Fruit fly (Drosophila melanogaster) whole organism, adult: Measurements from ENCODE around the gene CG9154.
A peak's percentile ranks its signal among the peaks of the same experiment; 100 is the strongest.

Source experiments
- CG11617 ChIP-seq: fragments of 200-800 bp; sonication (Bioruptor generic); optimal IDR thresholded peaks from 2 replicates; lab custom pipeline; 2017; ENCODE audit warnings: mild to moderate bottlenecking, missing biosample characterization, missing genetic modification reagents, missing genetic modification characterization
- CG12768 ChIP-seq: fragments of 200-800 bp; sonication (Bioruptor generic); optimal IDR thresholded peaks from 2 replicates; lab custom pipeline; 2017; ENCODE audit warnings: missing biosample characterization, missing genetic modification characterization, mild to moderate bottlenecking, moderate library complexity, missing genetic modification reagents
- CG14711 ChIP-seq: fragments of 200-800 bp; sonication (Bioruptor generic); optimal IDR thresholded peaks from 2 replicates; lab custom pipeline; 2018; ENCODE audit warnings: missing biosample characterization, mild to moderate bottlenecking, missing genetic modification characterization, moderate library complexity
- CG1620 ChIP-seq: fragments of 200-800 bp; sonication (Bioruptor generic); optimal IDR thresholded peaks from 2 replicates; lab custom pipeline; 2016; ENCODE audit warnings: missing biosample characterization, missing genetic modification characterization
- CG33017 ChIP-seq: fragments of 200-800 bp; sonication (Bioruptor generic); optimal IDR thresholded peaks from 2 replicates; lab custom pipeline; 2018; ENCODE audit warnings: missing biosample characterization, mild to moderate bottlenecking, missing genetic modification characterization, moderate library complexity
- CG5204 ChIP-seq: fragments of 200-800 bp; sonication (Bioruptor generic); optimal IDR thresholded peaks from 2 replicates; lab custom pipeline; 2016; ENCODE audit warnings: missing biosample characterization, missing genetic modification characterization
- CG7045 ChIP-seq: fragments of 200-800 bp; sonication (Bioruptor generic); optimal IDR thresholded peaks from 2 replicates; lab custom pipeline; 2017; ENCODE audit warnings: missing biosample characterization, mild to moderate bottlenecking, missing genetic modification characterization
- CG7101 ChIP-seq: fragments of 200-800 bp; sonication (Bioruptor generic); optimal IDR thresholded peaks from 2 replicates; lab custom pipeline; 2018; ENCODE audit warnings: missing biosample characterization, mild to moderate bottlenecking, missing genetic modification characterization, moderate library complexity
- Clk ChIP-seq: fragments of 200-800 bp; sonication (Bioruptor generic); optimal IDR thresholded peaks from 2 replicates; lab custom pipeline; 2017; ENCODE audit warnings: missing biosample characterization, missing genetic modification characterization
- Crg-1 ChIP-seq: fragments of 200-800 bp; sonication (Bioruptor generic); optimal IDR thresholded peaks from 2 replicates; lab custom pipeline; 2016; ENCODE audit warnings: missing biosample characterization, missing genetic modification characterization
- Hr96 ChIP-seq: fragments of 200-800 bp; sonication (Bioruptor generic); optimal IDR thresholded peaks from 2 replicates; lab custom pipeline; 2016; ENCODE audit warnings: missing biosample characterization, missing genetic modification characterization
- Mnt ChIP-seq: fragments of 200-800 bp; sonication (Bioruptor generic); optimal IDR thresholded peaks from 2 replicates; lab custom pipeline; 2016; ENCODE audit warnings: missing biosample characterization, mild to moderate bottlenecking, missing genetic modification characterization
- bab1 ChIP-seq: fragments of 200-800 bp; sonication (Bioruptor generic); optimal IDR thresholded peaks from 3 replicates; lab custom pipeline; 2019; ENCODE audit warnings: missing biosample characterization, mild to moderate bottlenecking, missing genetic modification characterization, moderate library complexity
- cic ChIP-seq: fragments of 200-800 bp; sonication (Bioruptor generic); optimal IDR thresholded peaks from 2 replicates; lab custom pipeline; 2017; ENCODE audit warnings: missing biosample characterization, mild to moderate bottlenecking, missing genetic modification characterization, moderate library complexity
- cnc ChIP-seq, 2 experiments: fragments of >200 bp; optimal IDR thresholded peaks; 2 replicates each; lab custom pipeline; 2017
- kay ChIP-seq: fragments of 200-800 bp; sonication (Bioruptor generic); peaks from one replicate; lab custom pipeline; 2016; ENCODE audit warnings: missing biosample characterization, missing genetic modification characterization, borderline replicate concordance
- ovo ChIP-seq: fragments of 200-800 bp; sonication (Bioruptor generic); optimal IDR thresholded peaks from 2 replicates; lab custom pipeline; 2016; ENCODE audit warnings: missing biosample characterization, missing genetic modification characterization
- pad ChIP-seq: fragments of 200-800 bp; sonication (Bioruptor generic); optimal IDR thresholded peaks from 3 replicates; lab custom pipeline; 2017; ENCODE audit warnings: missing biosample characterization, missing genetic modification characterization, mild to moderate bottlenecking, moderate library complexity, missing genetic modification reagents
- tj ChIP-seq: fragments of 200-800 bp; sonication (Bioruptor generic); optimal IDR thresholded peaks from 3 replicates; lab custom pipeline; 2017; ENCODE audit warnings: missing biosample characterization, mild to moderate bottlenecking, missing genetic modification characterization, moderate library complexity
- toe ChIP-seq: fragments of 200-800 bp; sonication (Bioruptor generic); optimal IDR thresholded peaks from 2 replicates; lab custom pipeline; 2016; ENCODE audit warnings: missing biosample characterization, missing genetic modification characterization

CG9154 gene

DNA sequence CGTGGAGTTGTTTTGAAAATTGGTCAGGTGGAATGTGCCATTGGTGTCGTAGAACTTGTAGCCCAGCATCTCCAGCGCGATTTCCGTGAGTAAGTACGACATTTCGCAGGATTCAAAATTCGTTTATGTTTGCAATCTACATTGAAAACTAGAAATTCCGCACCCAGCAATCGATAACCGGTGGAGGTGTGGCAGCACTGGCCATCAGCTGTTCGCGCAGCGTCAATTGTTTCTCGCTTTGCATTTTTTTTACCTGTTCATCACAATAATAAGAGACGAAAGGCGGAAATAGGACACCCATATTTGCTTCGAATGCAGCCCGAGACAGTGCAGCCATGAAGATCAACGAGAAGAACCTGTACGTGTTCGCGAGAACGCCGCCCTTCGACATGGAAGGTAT lies 21.9 kb downstream of the CG9154 start, which contains the start of the genes CG34179 and slmo:
CG34179 (minus strand) TSS at position 165 of the 400 bp plus-strand sequence.
slmo (minus strand) TSS at position 165 of the 400 bp plus-strand sequence.
- TF ChIP-seq CG12768 (GFP tag; lab: Kevin White, UChicago) (no peak), CG14711 (tag; lab: Kevin White, UChicago) (no peak), tj (GFP tag; lab: Kevin White, UChicago) (peak; percentile 84), kay (GFP tag; lab: Kevin White, UChicago) (no peak)

- TF ChIP-seq CG1620 (GFP tag; lab: Kevin White, UChicago) (peak; percentile 17), CG7101 (tag; lab: Kevin White, UChicago) (peak; percentile 54), kay (GFP tag; lab: Kevin White, UChicago) (no peak), ovo (peak; percentile 43), CG7045 (GFP tag; lab: Kevin White, UChicago) (no peak), Mnt (peak; percentile 91), toe (GFP tag; lab: Kevin White, UChicago) (no peak), CG12768 (GFP tag; lab: Kevin White, UChicago) (peak; percentile 32), Hr96 (peak; percentile 3), Crg-1 (GFP tag; lab: Kevin White, UChicago) (no peak), CG33017 (no peak), Clk (GFP tag; lab: Kevin White, UChicago) (no peak), cnc (optimal IDR thresholded peaks at IDR 0.05; lab: Kevin White, UChicago) (no peak), bab1 (peak; percentile 72), CG14711 (tag; lab: Kevin White, UChicago) (peak; percentile 20), cic (GFP tag; lab: Kevin White, UChicago) (peak; percentile 2), tj (GFP tag; lab: Kevin White, UChicago) (peak; percentile 25), CG11617 (GFP tag; lab: Kevin White, UChicago) (peak; percentile 35), CG5204 (no peak), pad (GFP tag; lab: Kevin White, UChicago) (peak; percentile 44)
Observed at dm6 chr2L:6047528-6048160, 22.8 kb downstream of the CG9154 start, which contains the start of gene IPIP. TSS of gene IPIP (plus strand) at chr2L:6048002.

DNA sequence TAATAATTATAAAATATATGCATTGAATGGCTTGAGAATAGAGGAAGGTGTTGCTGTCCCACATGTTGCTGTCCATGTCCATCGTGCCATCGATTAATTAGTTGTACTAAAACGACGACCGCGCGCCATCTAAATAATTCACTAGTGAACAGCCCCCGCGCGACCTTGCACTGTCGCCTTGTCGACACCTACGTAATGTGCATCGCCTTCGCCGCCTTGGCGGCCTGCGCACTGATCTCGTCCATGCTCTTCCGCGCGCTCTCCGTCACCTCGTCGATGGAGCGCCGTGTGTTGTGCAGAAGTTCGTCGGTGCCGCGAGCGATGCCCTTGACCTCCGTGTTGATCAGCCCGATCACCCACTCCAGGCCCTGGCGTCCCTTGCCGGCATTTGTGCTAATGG lies 23.6 kb downstream of the CG9154 start:
- TF ChIP-seq CG33017 (no peak), Mnt (no peak), tj (GFP tag; lab: Kevin White, UChicago) (no peak), cnc (optimal IDR thresholded peaks at IDR 0.05; lab: Kevin White, UChicago) (no peak), CG5204 (no peak), CG7101 (tag; lab: Kevin White, UChicago) (no peak), kay (GFP tag; lab: Kevin White, UChicago) (no peak), CG12768 (GFP tag; lab: Kevin White, UChicago) (no peak), pad (GFP tag; lab: Kevin White, UChicago) (no peak), cic (GFP tag; lab: Kevin White, UChicago) (no peak), Hr96 (no peak), bab1 (no peak), CG1620 (GFP tag; lab: Kevin White, UChicago) (no peak), CG11617 (GFP tag; lab: Kevin White, UChicago) (no peak), toe (GFP tag; lab: Kevin White, UChicago) (no peak), Clk (GFP tag; lab: Kevin White, UChicago) (no peak)

DNA sequence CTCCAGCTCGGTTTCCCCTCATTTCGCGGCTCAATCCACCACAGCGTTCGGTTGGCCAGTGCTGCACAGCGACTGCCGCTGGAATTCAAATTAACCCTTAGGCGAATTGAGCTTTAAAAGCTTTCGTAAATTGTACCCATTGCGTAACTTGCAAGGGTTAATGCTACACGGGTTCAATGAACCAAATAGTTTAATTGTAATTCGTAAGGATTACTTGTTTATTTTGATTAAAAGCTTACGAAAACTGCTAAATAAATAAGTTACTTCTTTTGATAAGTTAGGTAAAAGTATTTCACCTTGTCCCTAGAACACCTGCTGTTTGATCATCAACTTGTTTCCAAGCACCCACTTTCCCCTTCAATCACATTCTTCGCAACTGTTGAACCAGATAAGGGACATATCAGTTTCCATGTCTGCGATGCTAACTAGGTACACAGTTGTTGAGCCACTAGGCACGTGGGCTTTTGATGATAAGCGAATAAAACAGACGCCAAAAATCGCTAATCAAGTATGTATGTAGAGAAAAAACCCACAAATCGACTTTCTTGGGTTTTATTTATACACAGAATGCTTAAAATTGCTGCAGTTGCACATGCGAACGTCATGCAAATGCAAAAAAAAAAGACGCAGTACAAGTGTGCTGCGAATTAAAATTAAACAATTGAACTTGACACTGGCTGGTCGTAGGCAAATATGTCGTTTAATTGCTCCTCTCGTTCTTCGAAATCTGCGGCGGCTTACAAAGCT lies 24.3 kb downstream of the CG9154 start, which contains the start of gene Pfas:
Pfas (minus strand) TSS at position 79 of the 747 bp plus-strand sequence.
- TF ChIP-seq tj (GFP tag; lab: Kevin White, UChicago) (peak; percentile 97), cnc (optimal IDR thresholded peaks at IDR 0.05; lab: Kevin White, UChicago) (no peak), Clk (GFP tag; lab: Kevin White, UChicago) (peak; percentile 12), CG12768 (GFP tag; lab: Kevin White, UChicago) (peak; percentile 62), Crg-1 (GFP tag; lab: Kevin White, UChicago) (peak; percentile 89), CG5204 (no peak), cic (GFP tag; lab: Kevin White, UChicago) (peak; percentile 69), CG7045 (GFP tag; lab: Kevin White, UChicago) (peak; percentile 38), CG33017 (peak; percentile 76), CG14711 (tag; lab: Kevin White, UChicago) (peak; percentile 75), Mnt (peak; percentile 85), pad (GFP tag; lab: Kevin White, UChicago) (peak; percentile 100), CG11617 (GFP tag; lab: Kevin White, UChicago) (peak; percentile 73), Hr96 (peak; percentile 72), kay (GFP tag; lab: Kevin White, UChicago) (no peak), CG1620 (GFP tag; lab: Kevin White, UChicago) (peak; percentile 69), ovo (no peak), CG7101 (tag; lab: Kevin White, UChicago) (peak; percentile 85), bab1 (peak; percentile 62), toe (GFP tag; lab: Kevin White, UChicago) (no peak)

dm6 chr2L:6045484-6045883 lies 25.0 kb downstream of the CG9154 start:
- TF ChIP-seq CG7045 (GFP tag; lab: Kevin White, UChicago), result no peak
- no peak for TF ChIP-seq Crg-1 (GFP tag; lab: Kevin White, UChicago)
- TF ChIP-seq CG5204, result no peak
- no peak for TF ChIP-seq bab1
- TF ChIP-seq toe (GFP tag; lab: Kevin White, UChicago), result no peak
